Fruit fly (Drosophila melanogaster): ENCODE measurements around the gene CG14551.

The CG14551 gene

DNA sequence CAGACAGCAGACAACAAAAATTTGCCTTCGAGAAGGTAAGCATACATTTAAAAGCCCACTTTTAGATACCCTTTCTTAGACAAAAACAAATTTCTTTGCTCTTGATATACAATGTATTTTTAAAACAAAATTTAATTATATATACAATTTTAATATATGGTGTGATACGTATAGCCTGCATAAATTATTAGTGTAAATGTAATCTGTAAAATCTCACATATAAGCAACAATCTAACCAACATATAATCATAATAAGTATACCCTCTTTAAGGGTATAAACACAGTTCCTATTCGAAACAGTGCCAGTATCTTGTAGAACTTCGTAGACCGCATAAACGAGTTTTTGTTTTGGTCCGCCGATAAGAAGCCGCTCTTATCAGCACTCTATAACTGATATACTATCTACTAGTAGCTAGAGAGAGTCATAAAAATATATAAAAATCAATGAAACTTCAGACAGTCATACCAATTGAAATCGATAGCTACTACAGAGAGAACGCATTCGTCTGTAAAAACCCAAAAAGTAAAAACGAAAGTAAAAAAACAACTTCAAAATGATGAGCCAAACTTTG, 48.5 kb downstream of the CG14551 start, which contains the start of gene Kaz-m1 (continued):
- TF ChIP-seq Myb (GFP tag; optimal IDR thresholded peaks at IDR 0.05) (no peak), CG3995 (GFP tag; optimal IDR thresholded peaks at IDR 0.05) (no peak), otp (GFP tag; IDR thresholded peaks at IDR 0.05) (no peak), CG7786 (GFP tag; optimal IDR thresholded peaks at IDR 0.05) (no peak), gsb-n (tag; optimal IDR thresholded peaks at IDR 0.05) (peak; percentile 57), CG8281 (tag; optimal IDR thresholded peaks at IDR 0.05) (peak; percentile 39), D (optimal IDR thresholded peaks at IDR 0.05) (no peak), D (GFP tag; optimal IDR thresholded peaks at IDR 0.05) (peak; percentile 17), Rfx (GFP tag; IDR thresholded peaks at IDR 0.05) (peak; percentile 42; the same call in 1 of the 2 replicates), CG31441 (GFP tag; IDR thresholded peaks at IDR 0.05) (peak; percentile 79), Nf-YA (GFP tag; IDR thresholded peaks at IDR 0.05) (no peak), peb (GFP tag; IDR thresholded peaks at IDR 0.05) (no peak), CG34224 (GFP tag; IDR thresholded peaks at IDR 0.05; ENCODE audit: partially characterized antibody) (no peak), lbe (GFP tag; optimal IDR thresholded peaks at IDR 0.05) (no peak), lmd (GFP tag; IDR thresholded peaks at IDR 0.05) (no peak), BEAF-32 (GFP tag; optimal IDR thresholded peaks at IDR 0.05) (no peak), Adf1 (GFP tag; IDR thresholded peaks at IDR 0.05) (no peak), fd102C (GFP tag; optimal IDR thresholded peaks at IDR 0.05) (no peak), seq (GFP tag; IDR thresholded peaks at IDR 0.05) (no peak), Drgx (GFP tag; IDR thresholded peaks at IDR 0.05) (no peak), eve (GFP tag; optimal IDR thresholded peaks at IDR 0.05) (no peak), CG30020 (tag; optimal IDR thresholded peaks at IDR 0.05) (peak; percentile 4), Stat92E (GFP tag; optimal IDR thresholded peaks at IDR 0.05) (peak in 1 of 3 experiments; percentile 51), repo (GFP tag; optimal IDR thresholded peaks at IDR 0.05) (no peak), CG31388 (GFP tag; optimal IDR thresholded peaks at IDR 0.05) (no peak), CG34422 (GFP tag; IDR thresholded peaks at IDR 0.05) (no peak), sug (tag; optimal IDR thresholded peaks at IDR 0.05) (peak; percentile 57), CG4328 (GFP tag; optimal IDR thresholded peaks at IDR 0.05) (no peak), CG7839 (tag; optimal IDR thresholded peaks at IDR 0.05) (peak; percentile 74), chn (GFP tag; optimal IDR thresholded peaks at IDR 0.05) (no peak), Taf1 (GFP tag; IDR thresholded peaks at IDR 0.05) (0 out of 2 replicates have a peak, but pooled peaks have one; percentile 6), BtbVII (GFP tag; optimal IDR thresholded peaks at IDR 0.05) (peak; percentile 43), CG9876 (GFP tag; optimal IDR thresholded peaks at IDR 0.05) (no peak), Ets97D (GFP tag; optimal IDR thresholded peaks at IDR 0.05) (no peak), amos (GFP tag; IDR thresholded peaks at IDR 0.05; ENCODE audit: partially characterized antibody) (no peak), stc (GFP tag; IDR thresholded peaks at IDR 0.05) (0 out of 2 replicates have a peak, but pooled peaks have one; percentile 28), pho (GFP tag; optimal IDR thresholded peaks at IDR 0.05) (no peak), CG2129 (GFP tag; IDR thresholded peaks at IDR 0.05; ENCODE audit: partially characterized antibody) (no peak), yki (optimal IDR thresholded peaks at IDR 0.05) (no peak), CG18262 (tag; optimal IDR thresholded peaks at IDR 0.05) (peak; percentile 80), Sry-β (GFP tag; optimal IDR thresholded peaks at IDR 0.05) (no peak), lola (GFP tag; optimal IDR thresholded peaks at IDR 0.05) (peak in 1 of 3 experiments; percentile 73), tll (GFP tag; optimal IDR thresholded peaks at IDR 0.05) (no peak), CG12659 (GFP tag; optimal IDR thresholded peaks at IDR 0.05) (peak; percentile 22), CG15479 (GFP tag; optimal IDR thresholded peaks at IDR 0.05) (no peak), Bgb (GFP tag; IDR thresholded peaks at IDR 0.05; ENCODE audit: partially characterized antibody) (no peak), CG17568 (GFP tag; optimal IDR thresholded peaks at IDR 0.05) (no peak), Oaz (GFP tag; IDR thresholded peaks at IDR 0.05) (no peak), ara (GFP tag; IDR thresholded peaks at IDR 0.05) (no peak), CG15269 (tag; optimal IDR thresholded peaks at IDR 0.05) (peak; percentile 66)

Data from whole organism, embryonic.